Worm (Caenorhabditis elegans): ENCODE data around the gene R144.10.

DNA sequence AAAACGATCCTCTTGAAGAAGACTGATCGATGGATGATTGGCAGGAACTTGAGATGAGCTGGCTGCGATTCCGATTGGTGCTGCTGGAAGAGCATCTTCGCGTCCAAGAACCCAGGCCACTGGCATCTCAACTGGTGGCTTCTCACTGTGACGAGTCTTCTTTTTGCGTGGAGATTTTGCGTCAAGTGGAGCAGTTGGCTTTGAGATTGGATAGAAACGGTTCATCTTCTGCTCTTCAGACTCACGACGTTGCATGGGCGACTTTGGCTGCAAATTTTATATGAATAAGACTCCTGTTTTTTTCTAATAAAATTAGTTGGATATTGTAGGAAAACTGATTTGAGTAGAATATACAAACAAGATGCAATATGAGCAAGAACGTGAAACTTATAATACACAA lies 8.6 kb upstream of the R144.10 start:
- no peak for TF ChIP-seq nhr-11 (tag; optimal IDR thresholded peaks at IDR 0.05)
- TF ChIP-seq ets-4 (tag; optimal IDR thresholded peaks at IDR 0.05): no peak
- TF ChIP-seq pqm-1 (tag; optimal IDR thresholded peaks at IDR 0.05): no peak
- TF ChIP-seq pha-4 (tag; optimal IDR thresholded peaks at IDR 0.05): no peak
- no peak for TF ChIP-seq F13H6.1 (tag; optimal IDR thresholded peaks at IDR 0.05)

Data from whole organism, late embryonic.